Worm (Caenorhabditis elegans) whole organism, L1 larva: ENCODE measurements around the gene col-84.

ENCODE experiments used
- efl-1 ChIP-seq, 4 experiments: fragments of 150-350 bp; optimal IDR thresholded peaks in 3 of 4; peaks in 1 of 4; 1 replicate in 1 of 4; 2 replicates in 3 of 4; lab custom pipeline; 2014; ENCODE audit warnings: missing biosample characterization in 2 of 4, missing genetic modification characterization in 2 of 4, missing genetic modification reagents in 2 of 4
- elt-2 ChIP-seq: sonication (generic microtip); optimal IDR thresholded peaks from 2 replicates; lab custom pipeline; 2016; ENCODE audit warnings: missing genetic modification characterization, mild to moderate bottlenecking, inconsistent platforms, missing compliant biosample characterization, missing genetic modification reagents
- grh-1 ChIP-seq: fragments of 200-800 bp; sonication (Bioruptor generic); IDR thresholded peaks from 2 replicates; pipeline ENCODE4 v1.3.6; 2022; ENCODE audit warnings: missing genetic modification reagents, missing genetic modification characterization, missing compliant biosample characterization
- nhr-12 ChIP-seq: sonication (generic microtip); optimal IDR thresholded peaks from 2 replicates; lab custom pipeline; 2017; ENCODE audit warnings: missing biosample characterization, missing genetic modification characterization
- nhr-76 ChIP-seq: sonication (generic microtip); optimal IDR thresholded peaks from 2 replicates; lab custom pipeline; 2017; ENCODE audit warnings: missing biosample characterization, missing genetic modification characterization
- swsn-7 ChIP-seq: sonication (generic microtip); optimal IDR thresholded peaks from 2 replicates; lab custom pipeline; 2016; ENCODE audit warnings: missing genetic modification characterization, missing compliant biosample characterization
- unc-86 ChIP-seq: sonication (generic microtip); optimal IDR thresholded peaks from 2 replicates; lab custom pipeline; 2016; ENCODE audit warnings: missing genetic modification characterization, missing compliant biosample characterization

DNA sequence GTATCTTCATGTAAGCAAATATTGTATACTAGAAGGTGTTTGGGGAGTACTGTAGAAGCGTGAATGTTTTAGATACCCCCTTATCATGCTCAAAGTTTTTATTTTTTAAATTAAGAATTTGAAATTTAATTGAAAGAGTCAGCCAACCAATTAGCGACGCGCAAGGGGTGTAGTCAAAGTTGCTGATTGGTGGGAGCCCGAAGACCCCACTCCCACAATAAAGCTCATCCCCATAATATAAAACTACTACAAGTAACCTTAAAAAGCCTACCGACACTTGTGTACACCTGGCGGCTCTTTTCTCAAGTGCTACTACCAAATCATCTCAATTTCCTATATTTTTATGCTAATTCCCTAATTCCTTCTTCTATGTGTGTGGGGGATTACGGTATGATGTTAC lies 31.4 kb downstream of the col-84 start:
- TF ChIP-seq elt-2 (tag; lab: Kevin White, UChicago) (no peak), grh-1 (GFP tag; lab: Robert Waterston, UW) (no peak), efl-1 (optimal IDR thresholded peaks at IDR 0.05; lab: Kevin White, UChicago) (no peak), efl-1 (GFP tag; optimal IDR thresholded peaks at IDR 0.05 in 1 of 2; lab: Kevin White, UChicago) (no peak), nhr-76 (no peak), unc-86 (tag; lab: Kevin White, UChicago) (no peak), nhr-12 (tag; lab: Kevin White, UChicago) (no peak), swsn-7 (tag; lab: Kevin White, UChicago) (no peak)
